Fruit fly (Drosophila melanogaster) Kc167 (cell line): ENCODE measurements around the gene CG15014.

Experiments used
- Sin3A ChIP-seq: fragments of >200 bp; optimal IDR thresholded peaks from 2 replicates; lab custom pipeline; 2018; ENCODE audit warnings: missing external identifiers
- psq ChIP-seq: fragments of >200 bp; optimal IDR thresholded peaks from 2 replicates; lab custom pipeline; 2017; ENCODE audit warnings: missing external identifiers

dm6 chr3L:4365197-4365596 is 43.1 kb upstream of the CG15014 start, which contains the start of gene CG33514:
- TF ChIP-seq psq (lab: Kevin White, UChicago) = no peak
- no peak for TF ChIP-seq Sin3A (lab: Kevin White, UChicago)
